Worm (Caenorhabditis elegans) whole organism, L3 larva: ENCODE data around the gene acr-14.

ENCODE experiments used
- aly-2 ChIP-seq: fragments of 150-350 bp; optimal IDR thresholded peaks from 2 replicates; lab custom pipeline; 2014; ENCODE audit warnings: missing biosample characterization, missing genetic modification characterization
- egl-27 ChIP-seq: sonication (generic microtip); optimal IDR thresholded peaks from 4 replicates; lab custom pipeline; 2017; ENCODE audit warnings: missing biosample characterization, missing genetic modification reagents, missing genetic modification characterization
- elt-2 ChIP-seq: sonication (generic microtip); optimal IDR thresholded peaks from 2 replicates; lab custom pipeline; 2016; ENCODE audit warnings: missing genetic modification reagents, mild to moderate bottlenecking, missing genetic modification characterization, missing compliant biosample characterization
- elt-3 ChIP-seq, 3 experiments: fragments of 150-350 bp in 1 of 3; sonication (generic microtip) in 2 of 3; optimal IDR thresholded peaks; 2 replicates in 2 of 3; 4 replicates in 1 of 3; lab custom pipeline; 2014 to 2017; ENCODE audit warnings: missing biosample characterization in 3 of 3, missing genetic modification characterization in 3 of 3
- fkh-10 ChIP-seq: sonication (generic microtip); optimal IDR thresholded peaks from 2 replicates; lab custom pipeline; 2017; ENCODE audit warnings: missing biosample characterization, missing genetic modification reagents, missing genetic modification characterization
- lin-15B ChIP-seq: fragments of 150-350 bp; optimal IDR thresholded peaks from 2 replicates; lab custom pipeline; 2014; ENCODE audit warnings: missing biosample characterization, missing genetic modification characterization
- nhr-76 ChIP-seq: fragments of 150-350 bp; sonication (generic microtip); optimal IDR thresholded peaks from 5 replicates; lab custom pipeline; 2014; ENCODE audit warnings: missing biosample characterization, missing genetic modification characterization
- tbx-2 ChIP-seq: sonication (generic microtip); optimal IDR thresholded peaks from 2 replicates; lab custom pipeline; 2016; ENCODE audit warnings: mild to moderate bottlenecking, missing genetic modification characterization, missing compliant biosample characterization
- unc-39 ChIP-seq: sonication (generic microtip); optimal IDR thresholded peaks from 4 replicates; lab custom pipeline; 2017; ENCODE audit warnings: missing biosample characterization, missing genetic modification characterization
- zag-1 ChIP-seq: fragments of 150-350 bp; optimal IDR thresholded peaks from 2 replicates; lab custom pipeline; 2014; ENCODE audit warnings: missing biosample characterization, missing genetic modification characterization

DNA sequence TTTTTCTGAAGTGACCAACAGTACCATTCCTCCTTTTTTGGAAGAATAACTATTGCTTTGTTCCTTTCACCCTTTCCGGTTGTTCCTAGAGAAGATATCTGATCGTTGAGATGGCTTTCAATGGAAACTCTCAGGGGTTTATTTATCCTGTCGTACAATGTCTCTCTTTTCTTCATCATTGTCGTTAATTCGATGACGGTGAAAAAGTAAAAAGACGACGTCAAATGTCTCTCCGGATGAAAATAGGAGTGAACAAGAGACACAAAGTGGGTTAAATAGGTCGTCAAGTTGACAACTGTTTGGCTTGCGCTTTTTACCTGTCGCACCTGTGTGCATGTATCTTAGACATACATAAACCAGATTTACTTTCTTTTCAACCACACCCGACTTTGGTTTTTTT lies 16.9 kb upstream of the acr-14 start:
- no peak for TF ChIP-seq nhr-76 (tag; lab: Kevin White, UChicago)
- TF ChIP-seq lin-15B (tag; lab: Kevin White, UChicago): no peak
- TF ChIP-seq unc-39 (tag; lab: Kevin White, UChicago): no peak
- TF ChIP-seq egl-27 (tag; lab: Kevin White, UChicago): no peak
- TF ChIP-seq zag-1 (tag; lab: Kevin White, UChicago): no peak
- TF ChIP-seq tbx-2: no peak
- TF ChIP-seq fkh-10 (GFP tag; lab: Kevin White, UChicago): no peak
- no peak for TF ChIP-seq elt-3 (tag; optimal IDR thresholded peaks at IDR 0.05; lab: Kevin White, UChicago)
- no peak for TF ChIP-seq elt-2
- no peak for TF ChIP-seq aly-2
